Fruit fly (Drosophila melanogaster) whole organism: Measurements from ENCODE around the gene RhoGAP93B.

Source experiments
- CG8478 ChIP-seq: fragments of >200 bp; optimal IDR thresholded peaks from 2 replicates; lab custom pipeline; 2018; ENCODE audit warnings: inconsistent platforms
- pan ChIP-seq: fragments of >200 bp; optimal IDR thresholded peaks from 2 replicates; lab custom pipeline; 2017

DNA sequence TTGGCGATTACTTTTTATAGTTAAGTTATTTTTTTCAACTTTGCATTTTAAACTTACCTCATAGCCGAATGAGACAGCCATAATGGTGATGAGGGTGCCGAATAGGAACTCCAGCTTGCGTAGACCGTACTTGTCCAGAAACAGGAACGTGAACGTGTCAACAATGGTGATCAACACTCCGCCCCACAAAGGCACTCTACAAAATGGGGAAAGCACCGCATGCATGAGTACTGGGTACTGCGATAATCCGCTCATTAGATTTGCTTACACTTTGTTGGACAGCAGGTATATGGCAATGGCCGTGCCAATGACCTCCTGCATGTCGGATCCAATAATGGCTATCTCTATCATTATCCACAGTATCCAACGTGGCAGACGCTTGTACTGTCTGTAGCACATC lies 40.1 kb downstream of the RhoGAP93B start:
- TF ChIP-seq CG8478 (lab: Kevin White, UChicago) = no peak
- TF ChIP-seq pan = no peak
